Worm (Caenorhabditis elegans) whole organism, early embryonic: Measurements from ENCODE around the gene K09E2.1.

Experiments used
- ama-1 ChIP-seq: fragments of 150-350 bp; optimal IDR thresholded peaks from 2 replicates; lab custom pipeline; 2014
- sea-1 ChIP-seq: fragments of 200-800 bp; sonication (Bioruptor generic); conservative IDR thresholded peaks from 2 replicates; pipeline ENCODE4 v1.3.6; 2022; ENCODE audit warnings: missing genetic modification characterization, missing compliant biosample characterization
- tra-4 ChIP-seq: sonication (generic microtip); optimal IDR thresholded peaks from 2 replicates; lab custom pipeline; 2017; ENCODE audit warnings: missing genetic modification characterization, missing compliant biosample characterization

ce11 chrX:8697517-8697916 lies 15.8 kb downstream of the K09E2.1 start, which contains the start of gene frpr-8:
- TF ChIP-seq tra-4 (tag; lab: Kevin White, UChicago) (no peak), sea-1 (no peak), ama-1 (lab: Kevin White, UChicago) (no peak)
